Worm (Caenorhabditis elegans) whole organism, L2 larva: ENCODE measurements around the gene lurp-2.

Experiments
- C34F6.9 ChIP-seq: fragments of 150-350 bp; optimal IDR thresholded peaks from 2 replicates; lab custom pipeline; 2014; ENCODE audit warnings: missing biosample characterization, missing genetic modification characterization
- ama-1 ChIP-seq: fragments of 150-350 bp; optimal IDR thresholded peaks from 2 replicates; lab custom pipeline; 2018; ENCODE audit warnings: inconsistent platforms
- ceh-82 ChIP-seq: fragments of 150-350 bp; optimal IDR thresholded peaks from 2 replicates; lab custom pipeline; 2014; ENCODE audit warnings: missing biosample characterization, missing genetic modification characterization
- elt-1 ChIP-seq: fragments of 150-350 bp; optimal IDR thresholded peaks from 2 replicates; lab custom pipeline; 2014; ENCODE audit warnings: missing biosample characterization, missing genetic modification characterization
- elt-3 ChIP-seq: sonication (generic microtip); optimal IDR thresholded peaks from 2 replicates; lab custom pipeline; 2017; ENCODE audit warnings: missing biosample characterization, missing genetic modification characterization
- fos-1 ChIP-seq: fragments of 150-350 bp; optimal IDR thresholded peaks from 2 replicates; lab custom pipeline; 2014; ENCODE audit warnings: missing biosample characterization, missing genetic modification characterization
- mab-5 ChIP-seq: fragments of 150-350 bp; optimal IDR thresholded peaks from 2 replicates; lab custom pipeline; 2014; ENCODE audit warnings: missing biosample characterization, missing genetic modification characterization
- nhr-21 ChIP-seq: fragments of 150-350 bp; optimal IDR thresholded peaks from 2 replicates; lab custom pipeline; 2014; ENCODE audit warnings: missing biosample characterization, missing genetic modification characterization
- nhr-237 ChIP-seq: fragments of 150-350 bp; optimal IDR thresholded peaks from 2 replicates; lab custom pipeline; 2014; ENCODE audit warnings: missing biosample characterization, missing genetic modification characterization
- nhr-6 ChIP-seq: fragments of 150-350 bp; optimal IDR thresholded peaks from 2 replicates; lab custom pipeline; 2014; ENCODE audit warnings: missing biosample characterization, missing genetic modification characterization
- snpc-4 ChIP-seq: fragments of 150-350 bp; optimal IDR thresholded peaks from 2 replicates; lab custom pipeline; 2014; ENCODE audit warnings: missing biosample characterization, missing genetic modification characterization
- unc-39 ChIP-seq: fragments of 150-350 bp; optimal IDR thresholded peaks from 2 replicates; lab custom pipeline; 2014; ENCODE audit warnings: missing biosample characterization, missing genetic modification characterization
- ztf-4 ChIP-seq: fragments of 150-350 bp; optimal IDR thresholded peaks from 2 replicates; lab custom pipeline; 2014; ENCODE audit warnings: missing biosample characterization, missing genetic modification characterization

- no peak for TF ChIP-seq ceh-82
- TF ChIP-seq snpc-4 (tag; lab: Kevin White, UChicago): no peak
- no peak for TF ChIP-seq ama-1 (lab: Kevin White, UChicago)
- TF ChIP-seq elt-1 (tag; lab: Kevin White, UChicago): no peak
- TF ChIP-seq nhr-237 (tag; lab: Kevin White, UChicago): no peak
- no peak for TF ChIP-seq nhr-21 (tag; lab: Kevin White, UChicago)
- TF ChIP-seq C34F6.9: no peak
- no peak for TF ChIP-seq ztf-4
- no peak for TF ChIP-seq fos-1 (tag; lab: Kevin White, UChicago)
- TF ChIP-seq mab-5 (tag; lab: Kevin White, UChicago): no peak
- TF ChIP-seq nhr-6 (tag; lab: Kevin White, UChicago): no peak
- no peak for TF ChIP-seq unc-39 (tag; lab: Kevin White, UChicago)
- TF ChIP-seq elt-3 (tag; lab: Kevin White, UChicago): no peak
Observed at ce11 chrV:13420640-13421039, 32.8 kb upstream of the lurp-2 start, which contains the start of gene srv-8.
